Fruit fly (Drosophila melanogaster) whole organism: ENCODE data around the gene Dnah3.

Experiments
- CG8478 ChIP-seq: fragments of >200 bp; optimal IDR thresholded peaks from 2 replicates; lab custom pipeline; 2018; ENCODE audit warnings: inconsistent platforms
- EcR ChIP-seq, 2 experiments: fragments of >200 bp; optimal IDR thresholded peaks; 2 replicates each; lab custom pipeline; 2017; ENCODE audit warnings: missing biosample characterization in 2 of 2, missing genetic modification characterization in 2 of 2, missing genetic modification reagents in 2 of 2
- pan ChIP-seq: fragments of >200 bp; optimal IDR thresholded peaks from 2 replicates; lab custom pipeline; 2017

DNA sequence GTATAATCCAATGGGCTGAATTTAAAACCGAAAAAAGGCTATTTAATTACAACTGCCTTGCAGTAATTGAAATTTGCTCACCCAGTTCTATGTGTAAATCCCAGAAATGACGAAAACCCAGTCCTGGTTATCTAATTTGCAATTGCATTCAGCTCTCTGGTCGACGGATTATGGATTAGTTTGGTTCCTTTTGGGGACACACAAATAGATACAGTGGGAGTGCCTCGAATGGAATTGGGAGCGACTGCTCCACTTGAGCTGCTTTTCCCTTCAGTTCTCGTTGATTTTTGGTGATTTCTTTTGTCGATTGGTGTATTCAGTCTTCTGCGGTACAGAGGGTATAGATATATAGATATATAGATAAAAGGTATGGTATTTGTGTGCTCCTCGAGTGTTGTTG lies 27.6 kb upstream of the Dnah3 start, which contains the start of gene CG13708:
- TF ChIP-seq EcR (GFP tag; optimal IDR thresholded peaks at IDR 0.05; lab: Kevin White, UChicago) (no peak), CG8478 (lab: Kevin White, UChicago) (no peak), pan (lab: Kevin White, UChicago) (no peak)
